Worm (Caenorhabditis elegans): ENCODE results near the gene gly-1.

gly-1 gene

ce11 chrII:10872541-10872940, 29.5 kb downstream of the gly-1 start, which contains the start of the genes cyn-4 and copz-1 (continued):
- TF ChIP-seq K02D7.2 (tag; optimal IDR thresholded peaks at IDR 0.05) (no peak), dve-1 (tag; optimal IDR thresholded peaks at IDR 0.05) (no peak), npax-4 (tag; optimal IDR thresholded peaks at IDR 0.05) (no peak), sox-2 (GFP tag; IDR thresholded peaks at IDR 0.05) (no peak), gmeb-2 (tag; optimal IDR thresholded peaks at IDR 0.05) (no peak), nhr-232 (tag; optimal IDR thresholded peaks at IDR 0.05) (no peak), che-1 (tag; optimal IDR thresholded peaks at IDR 0.05) (no peak), ceh-14 (tag; optimal IDR thresholded peaks at IDR 0.05) (peak; percentile 69), ceh-34 (tag; optimal IDR thresholded peaks at IDR 0.05) (peak; percentile 38), ceh-19 (GFP tag; optimal IDR thresholded peaks at IDR 0.05) (peak; percentile 14), unc-42 (tag; optimal IDR thresholded peaks at IDR 0.05) (peak; percentile 73), fax-1 (tag; optimal IDR thresholded peaks at IDR 0.05) (no peak), hlh-6 (tag; optimal IDR thresholded peaks at IDR 0.05) (no peak), tbx-2 (tag; optimal IDR thresholded peaks at IDR 0.05) (peak; percentile 92), ceh-24 (tag; optimal IDR thresholded peaks at IDR 0.05) (no peak), fkh-10 (GFP tag; optimal IDR thresholded peaks at IDR 0.05) (no peak), ceh-18 (tag; optimal IDR thresholded peaks at IDR 0.05) (no peak), rnt-1 (tag; optimal IDR thresholded peaks at IDR 0.05) (peak; percentile 41), ceh-31 (tag; optimal IDR thresholded peaks at IDR 0.05) (peak; percentile 94), pha-4 (tag; optimal IDR thresholded peaks at IDR 0.05) (no peak), lin-11 (tag; optimal IDR thresholded peaks at IDR 0.05) (no peak), odd-2 (tag; optimal IDR thresholded peaks at IDR 0.05) (no peak), zip-5 (tag; optimal IDR thresholded peaks at IDR 0.05) (peak; percentile 70), pag-3 (tag; optimal IDR thresholded peaks at IDR 0.05; ENCODE audit: borderline replicate concordance) (no peak), hlh-8 (tag; optimal IDR thresholded peaks at IDR 0.05) (peak; percentile 55), hlh-13 (GFP tag; optimal IDR thresholded peaks at IDR 0.05) (no peak), eyg-1 (tag; optimal IDR thresholded peaks at IDR 0.05) (peak; percentile 10), unc-3 (GFP tag; conservative IDR thresholded peaks at IDR 0.05) (0 out of 2 replicates have a peak, but pooled peaks have one; percentile 17), unc-3 (tag; optimal IDR thresholded peaks at IDR 0.05) (no peak), sdc-2 (tag; optimal IDR thresholded peaks at IDR 0.05) (no peak), ttx-3 (tag; optimal IDR thresholded peaks at IDR 0.05) (no peak), fkh-6 (tag; optimal IDR thresholded peaks at IDR 0.05) (no peak), ztf-16 (tag; optimal IDR thresholded peaks at IDR 0.05) (no peak), pax-1 (tag; optimal IDR thresholded peaks at IDR 0.05) (no peak), ahr-1 (tag; optimal IDR thresholded peaks at IDR 0.05) (no peak), ceh-6 (GFP tag; optimal IDR thresholded peaks at IDR 0.05) (no peak), ceh-9 (tag; optimal IDR thresholded peaks at IDR 0.05) (no peak), pqm-1 (tag; optimal IDR thresholded peaks at IDR 0.05) (no peak)

- no peak for TF ChIP-seq unc-86 (tag; optimal IDR thresholded peaks at IDR 0.05)
- no peak for TF ChIP-seq ets-4 (tag; optimal IDR thresholded peaks at IDR 0.05)
- TF ChIP-seq ceh-45 (GFP tag; IDR thresholded peaks at IDR 0.05), result no peak
- no peak for TF ChIP-seq hlh-15 (tag; optimal IDR thresholded peaks at IDR 0.05)
- no peak for TF ChIP-seq pax-1 (tag; optimal IDR thresholded peaks at IDR 0.05)
- TF ChIP-seq madf-2 (tag; optimal IDR thresholded peaks at IDR 0.05), result no peak
- no peak for TF ChIP-seq rnt-1 (tag; optimal IDR thresholded peaks at IDR 0.05)
- TF ChIP-seq dve-1 (tag; optimal IDR thresholded peaks at IDR 0.05), result no peak
- TF ChIP-seq sox-4 (tag; optimal IDR thresholded peaks at IDR 0.05), result no peak
- TF ChIP-seq C08G9.2 (tag; optimal IDR thresholded peaks at IDR 0.05), result no peak
- TF ChIP-seq ceh-24 (tag; optimal IDR thresholded peaks at IDR 0.05), result no peak
- TF ChIP-seq npax-4 (tag; optimal IDR thresholded peaks at IDR 0.05), result no peak
Measured at ce11 chrII:10870698-10871097, 31.3 kb downstream of the gly-1 start.

Data from whole organism, late embryonic.